Fruit fly (Drosophila melanogaster): ENCODE results near the gene CG10317.

DNA sequence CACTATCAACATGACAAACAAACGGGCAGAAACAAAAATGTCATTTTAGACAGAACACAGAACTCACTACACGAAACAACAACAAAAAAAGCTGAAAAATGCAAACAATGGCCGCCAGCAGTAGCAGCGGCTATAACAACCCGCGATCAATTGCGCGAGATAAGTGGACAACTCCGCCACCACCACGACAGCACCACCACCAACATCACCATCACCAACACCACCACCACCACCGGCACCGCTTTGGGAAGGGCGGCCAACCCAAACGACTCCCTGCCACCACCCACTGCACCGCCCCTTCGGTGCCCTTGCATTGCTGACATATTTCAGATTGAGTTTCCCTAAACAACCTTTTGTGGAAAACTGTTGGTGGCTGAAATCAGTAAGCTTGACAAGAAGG is 36.3 kb upstream of the CG10317 start:
- no peak for TF ChIP-seq Pif1B (GFP tag; optimal IDR thresholded peaks at IDR 0.05)
- TF ChIP-seq EcR (GFP tag; optimal IDR thresholded peaks at IDR 0.05): no peak
- TF ChIP-seq CG32121 (GFP tag; IDR thresholded peaks at IDR 0.05): no peak
- TF ChIP-seq D1 (tag; optimal IDR thresholded peaks at IDR 0.05): no peak
- no peak for TF ChIP-seq fd96Ca (GFP tag; IDR thresholded peaks at IDR 0.05)
- no peak for TF ChIP-seq CG9948 (tag; optimal IDR thresholded peaks at IDR 0.05)
- no peak for TF ChIP-seq Ets98B (GFP tag; IDR thresholded peaks at IDR 0.05)
- no peak for TF ChIP-seq CG34367 (tag; optimal IDR thresholded peaks at IDR 0.05)

All from whole organism, pupa.